ENCODE assay signal across 1 fruit fly cellular context in genomic region chr2L:19865539-19866068, dm6.
TF ChIP-seq lines count a peak whose summit lies in the region.

No protein-coding gene starts in this region.

TF ChIP-seq in whole organism, embryonic, 481 proteins besides CTCF, POLR2A, EP300 and RAD21 (continued from another document and continues in another):
- TF ChIP-seq CG6175 (GFP tag; IDR thresholded peaks at IDR 0.05; lab: Robert Waterston, UW), result peak; percentile 62; the same call in 1 of the 3 replicates
- peak; percentile 92 for TF ChIP-seq kay (GFP tag; optimal IDR thresholded peaks at IDR 0.05; lab: Kevin White, UChicago)
- no peak for TF ChIP-seq CG7963 (GFP tag; IDR thresholded peaks at IDR 0.05; lab: Robert Waterston, UW; ENCODE audit: partially characterized antibody)
- peak; percentile 90 for TF ChIP-seq bcd (GFP tag; optimal IDR thresholded peaks at IDR 0.05; lab: Kevin White, UChicago)
- peak; percentile 89 for TF ChIP-seq gcm2 (GFP tag; optimal IDR thresholded peaks at IDR 0.05; lab: Kevin White, UChicago)
- TF ChIP-seq CG8089 (GFP tag; optimal IDR thresholded peaks at IDR 0.05; lab: Kevin White, UChicago), result peak; percentile 93
- TF ChIP-seq jing (GFP tag; optimal IDR thresholded peaks at IDR 0.05; lab: Kevin White, UChicago), result peak; percentile 81
- TF ChIP-seq CG17568 (GFP tag; optimal IDR thresholded peaks at IDR 0.05; lab: Kevin White, UChicago), result peak; percentile 92
- peak; percentile 94 for TF ChIP-seq disco-r (GFP tag; optimal IDR thresholded peaks at IDR 0.05; lab: Kevin White, UChicago)
- TF ChIP-seq CG6765 (GFP tag; optimal IDR thresholded peaks at IDR 0.05; lab: Kevin White, UChicago), result peak; percentile 72
- peak; percentile 94 for TF ChIP-seq CG2202 (tag; optimal IDR thresholded peaks at IDR 0.05; lab: Kevin White, UChicago)
- peak; percentile 93 for TF ChIP-seq CG10979 (tag; optimal IDR thresholded peaks at IDR 0.05; lab: Kevin White, UChicago)
- TF ChIP-seq CG6254 (GFP tag; optimal IDR thresholded peaks at IDR 0.05; lab: Kevin White, UChicago), result peak; percentile 87
- TF ChIP-seq CG12942 (GFP tag; optimal IDR thresholded peaks at IDR 0.05; lab: Kevin White, UChicago), result peak; percentile 93
- peak; percentile 87 for TF ChIP-seq sima (GFP tag; optimal IDR thresholded peaks at IDR 0.05; lab: Kevin White, UChicago)
- peak; percentile 97 for TF ChIP-seq ken (GFP tag; IDR thresholded peaks at IDR 0.05; lab: Robert Waterston, UW)
- TF ChIP-seq run (tag; optimal IDR thresholded peaks at IDR 0.05; lab: Kevin White, UChicago), result peak; percentile 92
- TF ChIP-seq crp (GFP tag; optimal IDR thresholded peaks at IDR 0.05; lab: Kevin White, UChicago), result peak in 1 of 2 experiments; percentile 73
- peak; percentile 97 for TF ChIP-seq oc (tag; optimal IDR thresholded peaks at IDR 0.05; lab: Kevin White, UChicago)
- TF ChIP-seq Max (GFP tag; optimal IDR thresholded peaks at IDR 0.05; lab: Kevin White, UChicago), result peak; percentile 20
- TF ChIP-seq hbn (GFP tag; IDR thresholded peaks at IDR 0.05; lab: Robert Waterston, UW; ENCODE audit: partially characterized antibody), result 0 out of 2 replicates have a peak, but pooled peaks have one; percentile 29
- peak; percentile 78 for TF ChIP-seq croc (GFP tag; conservative IDR thresholded peaks at IDR 0.05; lab: Robert Waterston, UW)
- TF ChIP-seq CG7839 (tag; optimal IDR thresholded peaks at IDR 0.05; lab: Kevin White, UChicago), result peak; percentile 90
- peak; percentile 83 for TF ChIP-seq CG3838 (GFP tag; optimal IDR thresholded peaks at IDR 0.05; lab: Kevin White, UChicago)
- TF ChIP-seq CG3407 (GFP tag; optimal IDR thresholded peaks at IDR 0.05; lab: Kevin White, UChicago), result peak; percentile 95
- TF ChIP-seq CG4360 (GFP tag; IDR thresholded peaks at IDR 0.05; lab: Robert Waterston, UW), result peak; percentile 77
- TF ChIP-seq zen2 (GFP tag; IDR thresholded peaks at IDR 0.05; lab: Robert Waterston, UW; ENCODE audit: partially characterized antibody), result no peak
- TF ChIP-seq CG17829 (tag; optimal IDR thresholded peaks at IDR 0.05; lab: Kevin White, UChicago), result peak; percentile 95
- TF ChIP-seq Hmr (GFP tag; optimal IDR thresholded peaks at IDR 0.05; lab: Kevin White, UChicago), result peak; percentile 95
- TF ChIP-seq h (optimal IDR thresholded peaks at IDR 0.05; lab: Kevin White, UChicago), result no peak
- peak; percentile 50 for TF ChIP-seq CG31388 (GFP tag; optimal IDR thresholded peaks at IDR 0.05; lab: Kevin White, UChicago)
- peak; percentile 92 for TF ChIP-seq ase (GFP tag; IDR thresholded peaks at IDR 0.05; lab: Robert Waterston, UW)
- TF ChIP-seq CG18011 (GFP tag; optimal IDR thresholded peaks at IDR 0.05; lab: Kevin White, UChicago), result peak; percentile 88
- peak; percentile 91 for TF ChIP-seq CG9817 (tag; optimal IDR thresholded peaks at IDR 0.05; lab: Kevin White, UChicago)
- peak; percentile 94 for TF ChIP-seq tgo (GFP tag; IDR thresholded peaks at IDR 0.05; lab: Robert Waterston, UW)
- TF ChIP-seq CG8944 (GFP tag; optimal IDR thresholded peaks at IDR 0.05; lab: Kevin White, UChicago), result peak; percentile 92
- peak; percentile 8 for TF ChIP-seq CG9797 (GFP tag; optimal IDR thresholded peaks at IDR 0.05; lab: Kevin White, UChicago)
- peak; percentile 64 for TF ChIP-seq CG18476 (GFP tag; optimal IDR thresholded peaks at IDR 0.05; lab: Kevin White, UChicago)
- peak; percentile 77 for TF ChIP-seq caup (GFP tag; optimal IDR thresholded peaks at IDR 0.05; lab: Kevin White, UChicago; ENCODE audit: severe bottlenecking)
- no peak for TF ChIP-seq ato (GFP tag; IDR thresholded peaks at IDR 0.05; lab: Robert Waterston, UW; ENCODE audit: partially characterized antibody)
- peak; percentile 64 for TF ChIP-seq nom (GFP tag; optimal IDR thresholded peaks at IDR 0.05; lab: Kevin White, UChicago)
- peak; percentile 94 for TF ChIP-seq chn (GFP tag; optimal IDR thresholded peaks at IDR 0.05; lab: Kevin White, UChicago)
- peak; percentile 94 for TF ChIP-seq Chrac-16 (GFP tag; optimal IDR thresholded peaks at IDR 0.05; lab: Kevin White, UChicago)
- peak; percentile 9 for TF ChIP-seq Dp (GFP tag; optimal IDR thresholded peaks at IDR 0.05; lab: Kevin White, UChicago)
- TF ChIP-seq nerfin-1 (tag; optimal IDR thresholded peaks at IDR 0.05; lab: Kevin White, UChicago), result peak; percentile 84
- peak; percentile 88 for TF ChIP-seq da (GFP tag; optimal IDR thresholded peaks at IDR 0.05; lab: Kevin White, UChicago)
- peak; percentile 24 for TF ChIP-seq Neu2 (GFP tag; optimal IDR thresholded peaks at IDR 0.05; lab: Kevin White, UChicago; ENCODE audit: borderline replicate concordance)
- peak; percentile 97 for TF ChIP-seq lilli (GFP tag; optimal IDR thresholded peaks at IDR 0.05; lab: Kevin White, UChicago)
- TF ChIP-seq CG14050 (GFP tag; IDR thresholded peaks at IDR 0.05; lab: Robert Waterston, UW), result peak; percentile 98
- peak; percentile 86 for TF ChIP-seq Dad (GFP tag; optimal IDR thresholded peaks at IDR 0.05; lab: Kevin White, UChicago)
- TF ChIP-seq CG6683 (GFP tag; optimal IDR thresholded peaks at IDR 0.05; lab: Kevin White, UChicago), result no peak
- TF ChIP-seq bsh (GFP tag; optimal IDR thresholded peaks at IDR 0.05; lab: Kevin White, UChicago), result peak; percentile 79 to 98
- TF ChIP-seq Myb (GFP tag; optimal IDR thresholded peaks at IDR 0.05; lab: Kevin White, UChicago), result peak; percentile 86
- peak; percentile 80 for TF ChIP-seq Adf1 (GFP tag; IDR thresholded peaks at IDR 0.05; lab: Robert Waterston, UW)
- peak; percentile 80 for TF ChIP-seq CG17802 (tag; optimal IDR thresholded peaks at IDR 0.05; lab: Kevin White, UChicago)
- peak; percentile 97 for TF ChIP-seq CG8924 (tag; optimal IDR thresholded peaks at IDR 0.05; lab: Kevin White, UChicago)
- peak; percentile 38 for TF ChIP-seq mirr (GFP tag; optimal IDR thresholded peaks at IDR 0.05; lab: Kevin White, UChicago)
- TF ChIP-seq CG17328 (GFP tag; IDR thresholded peaks at IDR 0.05; lab: Robert Waterston, UW), result peak; percentile 98
- peak; percentile 90 for TF ChIP-seq Atf3 (GFP tag; optimal IDR thresholded peaks at IDR 0.05; lab: Kevin White, UChicago)
- TF ChIP-seq Jarid2 (GFP tag; optimal IDR thresholded peaks at IDR 0.05; lab: Kevin White, UChicago), result peak; percentile 90
- TF ChIP-seq fd64A (GFP tag; optimal IDR thresholded peaks at IDR 0.05; lab: Kevin White, UChicago), result peak; percentile 81
- TF ChIP-seq CG5953 (GFP tag; IDR thresholded peaks at IDR 0.05; lab: Robert Waterston, UW), result peak; percentile 96
- no peak for TF ChIP-seq tna (GFP tag; IDR thresholded peaks at IDR 0.05; lab: Robert Waterston, UW; ENCODE audit: partially characterized antibody)
- TF ChIP-seq seq (GFP tag; IDR thresholded peaks at IDR 0.05; lab: Robert Waterston, UW), result peak; percentile 98
- peak; percentile 83 for TF ChIP-seq Poxn (GFP tag; IDR thresholded peaks at IDR 0.05; lab: Robert Waterston, UW)
- TF ChIP-seq NfI (GFP tag; optimal IDR thresholded peaks at IDR 0.05; lab: Kevin White, UChicago), result peak; percentile 93
- peak; percentile 53 for TF ChIP-seq ftz-f1 (GFP tag; optimal IDR thresholded peaks at IDR 0.05; lab: Kevin White, UChicago)
- TF ChIP-seq Deaf1 (tag; optimal IDR thresholded peaks at IDR 0.05; lab: Kevin White, UChicago), result peak; percentile 99
- peak; percentile 95 for TF ChIP-seq CG10209 (GFP tag; optimal IDR thresholded peaks at IDR 0.05; lab: Kevin White, UChicago)
- TF ChIP-seq HmgZ (tag; optimal IDR thresholded peaks at IDR 0.05; lab: Kevin White, UChicago), result peak; percentile 97
- TF ChIP-seq Hr78 (GFP tag; optimal IDR thresholded peaks at IDR 0.05; lab: Kevin White, UChicago), result peak in 1 of 2 experiments; percentile 67
- TF ChIP-seq tup (GFP tag; optimal IDR thresholded peaks at IDR 0.05; lab: Kevin White, UChicago), result peak; percentile 88
- TF ChIP-seq Tbp (GFP tag; optimal IDR thresholded peaks at IDR 0.05; lab: Kevin White, UChicago), result peak; percentile 10
- peak; percentile 97 for TF ChIP-seq CG12659 (GFP tag; optimal IDR thresholded peaks at IDR 0.05; lab: Kevin White, UChicago)
- TF ChIP-seq Drgx (GFP tag; IDR thresholded peaks at IDR 0.05; lab: Robert Waterston, UW), result peak; percentile 93
- TF ChIP-seq CG10462 (GFP tag; optimal IDR thresholded peaks at IDR 0.05; lab: Kevin White, UChicago), result peak; percentile 93
- TF ChIP-seq CG10321 (GFP tag; IDR thresholded peaks at IDR 0.05; lab: Robert Waterston, UW), result peak; percentile 84
- TF ChIP-seq CG18619 (GFP tag; optimal IDR thresholded peaks at IDR 0.05; lab: Kevin White, UChicago), result peak; percentile 93
- TF ChIP-seq yki (optimal IDR thresholded peaks at IDR 0.05; lab: Kevin White, UChicago), result no peak
- no peak for TF ChIP-seq vnd (GFP tag; IDR thresholded peaks at IDR 0.05; lab: Robert Waterston, UW; ENCODE audit: partially characterized antibody)
- TF ChIP-seq MBD-R2 (GFP tag; IDR thresholded peaks at IDR 0.05; lab: Robert Waterston, UW), result peak; percentile 89
- peak; percentile 80 for TF ChIP-seq HmgD (GFP tag; optimal IDR thresholded peaks at IDR 0.05; lab: Kevin White, UChicago)
- TF ChIP-seq CG1647 (GFP tag; optimal IDR thresholded peaks at IDR 0.05; lab: Kevin White, UChicago), result peak; percentile 80
- TF ChIP-seq CG14014 (GFP tag; IDR thresholded peaks at IDR 0.05; lab: Robert Waterston, UW), result peak; percentile 96
- TF ChIP-seq CG12219 (GFP tag; optimal IDR thresholded peaks at IDR 0.05; lab: Kevin White, UChicago), result peak; percentile 96
- peak; percentile 85 for TF ChIP-seq CG3726 (GFP tag; IDR thresholded peaks at IDR 0.05; lab: Robert Waterston, UW)
- peak; percentile 92 for TF ChIP-seq pnt (GFP tag; optimal IDR thresholded peaks at IDR 0.05; lab: Kevin White, UChicago)
- TF ChIP-seq PHDP (tag; optimal IDR thresholded peaks at IDR 0.05; lab: Kevin White, UChicago), result peak; percentile 98
- TF ChIP-seq crol (GFP tag; IDR thresholded peaks at IDR 0.05; lab: Robert Waterston, UW), result peak; percentile 60
- TF ChIP-seq Hr51 (GFP tag; optimal IDR thresholded peaks at IDR 0.05; lab: Kevin White, UChicago), result peak; percentile 96
- TF ChIP-seq org-1 (GFP tag; optimal IDR thresholded peaks at IDR 0.05; lab: Kevin White, UChicago), result peak; percentile 95
- TF ChIP-seq esg (GFP tag; conservative IDR thresholded peaks at IDR 0.05; lab: Robert Waterston, UW), result peak; percentile 94
- TF ChIP-seq hb (GFP tag; IDR thresholded peaks at IDR 0.05; lab: Robert Waterston, UW; ENCODE audit: partially characterized antibody), result no peak
- TF ChIP-seq ash1 (GFP tag; optimal IDR thresholded peaks at IDR 0.05; lab: Kevin White, UChicago), result peak; percentile 45
- TF ChIP-seq HLH54F (GFP tag; optimal IDR thresholded peaks at IDR 0.05; lab: Kevin White, UChicago), result peak; percentile 94
- no peak for TF ChIP-seq br (optimal IDR thresholded peaks at IDR 0.05; lab: Kevin White, UChicago)
- peak; percentile 98 for TF ChIP-seq CG12391 (tag; optimal IDR thresholded peaks at IDR 0.05; lab: Kevin White, UChicago)
- TF ChIP-seq NC2α (GFP tag; optimal IDR thresholded peaks at IDR 0.05; lab: Kevin White, UChicago), result peak; percentile 89
- TF ChIP-seq sens-2 (GFP tag; IDR thresholded peaks at IDR 0.05; lab: Robert Waterston, UW), result peak; percentile 94
- peak; percentile 90 for TF ChIP-seq Ptx1 (GFP tag; IDR thresholded peaks at IDR 0.05; lab: Robert Waterston, UW)
- peak; percentile 95 for TF ChIP-seq CG9932 (GFP tag; IDR thresholded peaks at IDR 0.05; lab: Robert Waterston, UW)
- TF ChIP-seq Fer3 (tag; optimal IDR thresholded peaks at IDR 0.05; lab: Kevin White, UChicago), result peak; percentile 92
- peak; percentile 98 for TF ChIP-seq otp (GFP tag; IDR thresholded peaks at IDR 0.05; lab: Robert Waterston, UW)
- peak; percentile 96 for TF ChIP-seq gcm (GFP tag; optimal IDR thresholded peaks at IDR 0.05; lab: Kevin White, UChicago)
- TF ChIP-seq tx (GFP tag; optimal IDR thresholded peaks at IDR 0.05; lab: Kevin White, UChicago), result peak; percentile 94
- peak; percentile 84 for TF ChIP-seq CG4404 (GFP tag; IDR thresholded peaks at IDR 0.05; lab: Robert Waterston, UW)
- peak; percentile 35 for TF ChIP-seq CG17912 (GFP tag; optimal IDR thresholded peaks at IDR 0.05; lab: Kevin White, UChicago)
- TF ChIP-seq CG8359 (GFP tag; optimal IDR thresholded peaks at IDR 0.05; lab: Kevin White, UChicago; ENCODE audit: borderline replicate concordance), result peak; percentile 60
- no peak for TF ChIP-seq bigmax (GFP tag; optimal IDR thresholded peaks at IDR 0.05; lab: Kevin White, UChicago)
- TF ChIP-seq Dip3 (GFP tag; optimal IDR thresholded peaks at IDR 0.05; lab: Kevin White, UChicago), result peak; percentile 90
- no peak for TF ChIP-seq cad (GFP tag; optimal IDR thresholded peaks at IDR 0.05; lab: Kevin White, UChicago)
- peak; percentile 96 for TF ChIP-seq CG31441 (GFP tag; IDR thresholded peaks at IDR 0.05; lab: Robert Waterston, UW)
- peak; percentile 78 for TF ChIP-seq psq (GFP tag; optimal IDR thresholded peaks at IDR 0.05; lab: Kevin White, UChicago)
- peak; percentile 90 for TF ChIP-seq twi (tag; optimal IDR thresholded peaks at IDR 0.05; lab: Kevin White, UChicago)
- TF ChIP-seq CG6854 (GFP tag; optimal IDR thresholded peaks at IDR 0.05; lab: Kevin White, UChicago), result peak; percentile 72
- peak; percentile 95 for TF ChIP-seq Ada2b (GFP tag; IDR thresholded peaks at IDR 0.05; lab: Robert Waterston, UW)
- peak; percentile 96 for TF ChIP-seq CG15269 (tag; optimal IDR thresholded peaks at IDR 0.05; lab: Kevin White, UChicago)
- no peak for TF ChIP-seq hth (optimal IDR thresholded peaks at IDR 0.05; lab: Kevin White, UChicago)
- peak; percentile 78 for TF ChIP-seq klu (GFP tag; IDR thresholded peaks at IDR 0.05; lab: Robert Waterston, UW)
- peak; percentile 84 for TF ChIP-seq CG15514 (GFP tag; optimal IDR thresholded peaks at IDR 0.05; lab: Kevin White, UChicago)
- no peak for TF ChIP-seq CG8478 (optimal IDR thresholded peaks at IDR 0.05; lab: Kevin White, UChicago)
- peak; percentile 45 for TF ChIP-seq D (optimal IDR thresholded peaks at IDR 0.05; lab: Kevin White, UChicago)
- peak; percentile 87 for TF ChIP-seq D (GFP tag; optimal IDR thresholded peaks at IDR 0.05; lab: Kevin White, UChicago)
- peak; percentile 70 for TF ChIP-seq kah (GFP tag; optimal IDR thresholded peaks at IDR 0.05; lab: Kevin White, UChicago)
- TF ChIP-seq CG15696 (tag; optimal IDR thresholded peaks at IDR 0.05; lab: Kevin White, UChicago), result peak; percentile 77
- TF ChIP-seq CG3163 (GFP tag; optimal IDR thresholded peaks at IDR 0.05; lab: Kevin White, UChicago), result peak; percentile 87
- TF ChIP-seq sug (tag; optimal IDR thresholded peaks at IDR 0.05; lab: Kevin White, UChicago), result peak; percentile 61
- TF ChIP-seq CG4282 (GFP tag; optimal IDR thresholded peaks at IDR 0.05; lab: Kevin White, UChicago), result peak; percentile 91
- peak; percentile 73 for TF ChIP-seq grn (GFP tag; optimal IDR thresholded peaks at IDR 0.05; lab: Kevin White, UChicago)
- peak; percentile 93 to 94 for TF ChIP-seq Pdp1 (GFP tag; optimal IDR thresholded peaks at IDR 0.05; lab: Kevin White, UChicago)
- peak; percentile 91 for TF ChIP-seq CG4730 (GFP tag; IDR thresholded peaks at IDR 0.05; lab: Robert Waterston, UW)
